Fruit fly (Drosophila melanogaster) whole organism, wandering third instar larva: ENCODE data around the gene CG14563.

ENCODE experiments used
- Abd-B ChIP-seq: fragments of >200 bp; optimal IDR thresholded peaks from 2 replicates; lab custom pipeline; 2017; ENCODE audit warnings: missing biosample characterization, missing genetic modification characterization
- CG32264 ChIP-seq: fragments of 200-800 bp; sonication (Bioruptor generic); optimal IDR thresholded peaks from 2 replicates; lab custom pipeline; 2016; ENCODE audit warnings: missing biosample characterization, missing genetic modification characterization
- CG9705 ChIP-seq: fragments of 200-800 bp; sonication (Bioruptor generic); optimal IDR thresholded peaks from 2 replicates; lab custom pipeline; 2018; ENCODE audit warnings: missing biosample characterization, mild to moderate bottlenecking, missing genetic modification characterization
- CrebA ChIP-seq: fragments of 200-800 bp; sonication (Bioruptor generic); optimal IDR thresholded peaks from 2 replicates; lab custom pipeline; 2016; ENCODE audit warnings: missing biosample characterization, mild to moderate bottlenecking, missing genetic modification characterization, borderline replicate concordance
- Dfd ChIP-seq: fragments of >200 bp; optimal IDR thresholded peaks from 2 replicates; lab custom pipeline; 2017; ENCODE audit warnings: missing biosample characterization, missing genetic modification characterization
- Dif ChIP-seq: fragments of 200-275, 200-300 bp; sonication (Bioruptor generic); optimal IDR thresholded peaks from 2 replicates; lab custom pipeline; 2018; ENCODE audit warnings: missing biosample characterization, missing genetic modification characterization; ENCODE audit not compliant: partially characterized antibody
- GATAd ChIP-seq: sonication (Bioruptor generic); optimal IDR thresholded peaks from 2 replicates; lab custom pipeline; 2016; ENCODE audit warnings: missing biosample characterization, missing genetic modification characterization
- HLH106 ChIP-seq: fragments of 200-800 bp; optimal IDR thresholded peaks from 3 replicates; lab custom pipeline; 2019; ENCODE audit warnings: missing biosample characterization, mild to moderate bottlenecking, missing genetic modification characterization, moderate library complexity
- Hnf4 ChIP-seq: fragments of 200-800 bp; sonication (Bioruptor generic); optimal IDR thresholded peaks from 2 replicates; lab custom pipeline; 2016; ENCODE audit warnings: missing biosample characterization, mild to moderate bottlenecking, missing genetic modification characterization
- Hr78 ChIP-seq: fragments of >200 bp; optimal IDR thresholded peaks from 2 replicates; lab custom pipeline; 2017; ENCODE audit warnings: missing biosample characterization, missing genetic modification characterization
- Hr83 ChIP-seq: fragments of 200-300 bp; sonication (Bioruptor generic); optimal IDR thresholded peaks from 2 replicates; lab custom pipeline; 2016; ENCODE audit warnings: missing biosample characterization, mild to moderate bottlenecking, missing genetic modification characterization, moderate library complexity; ENCODE audit not compliant: poor library complexity, severe bottlenecking
- Jra ChIP-seq: sonication (Bioruptor generic); optimal IDR thresholded peaks from 2 replicates; lab custom pipeline; 2016; ENCODE audit warnings: missing biosample characterization, missing genetic modification characterization
- Mio ChIP-seq: sonication (Bioruptor generic); optimal IDR thresholded peaks from 2 replicates; lab custom pipeline; 2016; ENCODE audit warnings: missing biosample characterization, missing genetic modification characterization
- Myc ChIP-seq: fragments of >200 bp; optimal IDR thresholded peaks from 2 replicates; lab custom pipeline; 2017
- N ChIP-seq: fragments of >200 bp; optimal IDR thresholded peaks from 2 replicates; lab custom pipeline; 2018; ENCODE audit warnings: missing biosample characterization, missing external identifiers, missing genetic modification characterization
- OdsH ChIP-seq: fragments of 200-800 bp; sonication (Bioruptor generic); optimal IDR thresholded peaks from 2 replicates; lab custom pipeline; 2016; ENCODE audit warnings: missing biosample characterization, mild to moderate bottlenecking, missing genetic modification characterization
- Rel ChIP-seq, 2 experiments: fragments of 200-800 bp; sonication (Bioruptor generic) in 1 of 2; optimal IDR thresholded peaks; 2 replicates in 1 of 2; 3 replicates in 1 of 2; lab custom pipeline; 2016 to 2019; ENCODE audit warnings: mild to moderate bottlenecking in 2 of 2, missing biosample characterization in 2 of 2, missing genetic modification characterization in 2 of 2, moderate library complexity in 1 of 2
- Sp1 ChIP-seq: fragments of 200-800 bp; sonication (Bioruptor generic); optimal IDR thresholded peaks from 3 replicates; lab custom pipeline; 2019; ENCODE audit warnings: missing biosample characterization, mild to moderate bottlenecking, missing genetic modification characterization, moderate library complexity
- Vsx2 ChIP-seq: fragments of 200-300, 225-300 bp; sonication (Bioruptor generic); optimal IDR thresholded peaks from 2 replicates; lab custom pipeline; 2018; ENCODE audit warnings: missing biosample characterization, missing genetic modification characterization; ENCODE audit not compliant: partially characterized antibody
- br ChIP-seq: fragments of 200-800 bp; sonication (Bioruptor generic); optimal IDR thresholded peaks from 2 replicates; lab custom pipeline; 2016; ENCODE audit warnings: missing biosample characterization, missing genetic modification characterization
- brk ChIP-seq: fragments of 200-800 bp; sonication (Bioruptor generic); optimal IDR thresholded peaks from 2 replicates; lab custom pipeline; 2016; ENCODE audit warnings: missing biosample characterization, mild to moderate bottlenecking, missing genetic modification characterization
- dl ChIP-seq, 2 experiments: fragments of 175-275, 200-275 bp in 1 of 2; fragments of 200-275 bp in 1 of 2; sonication (Bioruptor generic); optimal IDR thresholded peaks; lab custom pipeline; 2018; ENCODE audit warnings: mild to moderate bottlenecking in 2 of 2, missing biosample characterization in 2 of 2, missing genetic modification characterization in 2 of 2, moderate library complexity in 2 of 2; ENCODE audit not compliant: partially characterized antibody in 2 of 2, insufficient read depth in 1 of 2
- dmrt93B ChIP-seq: fragments of 200-800 bp; sonication (Bioruptor generic); optimal IDR thresholded peaks from 2 replicates; lab custom pipeline; 2018; ENCODE audit warnings: missing biosample characterization, mild to moderate bottlenecking, missing genetic modification characterization
- dsf ChIP-seq: sonication (Bioruptor generic); optimal IDR thresholded peaks from 2 replicates; lab custom pipeline; 2016; ENCODE audit warnings: missing biosample characterization, missing genetic modification characterization, borderline replicate concordance
- ey ChIP-seq: fragments of 200-800 bp; sonication (Bioruptor generic); optimal IDR thresholded peaks from 2 replicates; lab custom pipeline; 2016; ENCODE audit warnings: missing biosample characterization, missing genetic modification characterization
- foxo ChIP-seq, 2 experiments: fragments of 200-800 bp; sonication (Bioruptor generic); optimal IDR thresholded peaks; 2 replicates in 1 of 2; 3 replicates in 1 of 2; lab custom pipeline; 2016 to 2017; ENCODE audit warnings: missing biosample characterization in 2 of 2, missing genetic modification characterization in 2 of 2
- fru ChIP-seq: fragments of 200-800 bp; sonication (Bioruptor generic); optimal IDR thresholded peaks from 3 replicates; lab custom pipeline; 2016; ENCODE audit warnings: missing biosample characterization, mild to moderate bottlenecking, missing genetic modification characterization
- h ChIP-seq: fragments of 200-800 bp; sonication (Bioruptor generic); optimal IDR thresholded peaks from 3 replicates; lab custom pipeline; 2016; ENCODE audit warnings: missing biosample characterization, mild to moderate bottlenecking, missing genetic modification characterization
- jim ChIP-seq: fragments of 175-275, 200-325 bp; sonication (Bioruptor generic); optimal IDR thresholded peaks from 2 replicates; lab custom pipeline; 2016; ENCODE audit warnings: missing biosample characterization, mild to moderate bottlenecking, missing genetic modification characterization
- lola ChIP-seq: fragments of >200 bp; optimal IDR thresholded peaks from 2 replicates; lab custom pipeline; 2017; ENCODE audit warnings: missing biosample characterization, missing genetic modification characterization
- pan ChIP-seq: fragments of >200 bp; optimal IDR thresholded peaks from 2 replicates; lab custom pipeline; 2017
- psq ChIP-seq: fragments of 200-800 bp; sonication (Bioruptor generic); optimal IDR thresholded peaks from 3 replicates; lab custom pipeline; 2017; ENCODE audit warnings: missing biosample characterization, mild to moderate bottlenecking, missing genetic modification characterization, moderate library complexity
- rgr ChIP-seq: fragments of 200-800 bp; sonication (Bioruptor generic); optimal IDR thresholded peaks from 3 replicates; lab custom pipeline; 2016; ENCODE audit warnings: missing biosample characterization, mild to moderate bottlenecking, missing genetic modification characterization
- sage ChIP-seq: fragments of 200-800 bp; sonication (Bioruptor generic); optimal IDR thresholded peaks from 2 replicates; lab custom pipeline; 2016; ENCODE audit warnings: missing biosample characterization, mild to moderate bottlenecking, missing genetic modification characterization
- sv ChIP-seq: fragments of 200-800 bp; sonication (Bioruptor generic); optimal IDR thresholded peaks from 3 replicates; lab custom pipeline; 2016; ENCODE audit warnings: missing biosample characterization, missing genetic modification characterization
- tai ChIP-seq: sonication (Bioruptor generic); optimal IDR thresholded peaks from 2 replicates; lab custom pipeline; 2016; ENCODE audit warnings: missing biosample characterization, missing genetic modification characterization
- usp ChIP-seq: fragments of >200 bp; optimal IDR thresholded peaks from 2 replicates; lab custom pipeline; 2017; ENCODE audit warnings: missing biosample characterization, missing genetic modification characterization
- woc ChIP-seq: sonication (Bioruptor generic); optimal IDR thresholded peaks from 2 replicates; lab custom pipeline; 2016; ENCODE audit warnings: missing biosample characterization, mild to moderate bottlenecking, missing genetic modification characterization

The CG14563 gene

DNA sequence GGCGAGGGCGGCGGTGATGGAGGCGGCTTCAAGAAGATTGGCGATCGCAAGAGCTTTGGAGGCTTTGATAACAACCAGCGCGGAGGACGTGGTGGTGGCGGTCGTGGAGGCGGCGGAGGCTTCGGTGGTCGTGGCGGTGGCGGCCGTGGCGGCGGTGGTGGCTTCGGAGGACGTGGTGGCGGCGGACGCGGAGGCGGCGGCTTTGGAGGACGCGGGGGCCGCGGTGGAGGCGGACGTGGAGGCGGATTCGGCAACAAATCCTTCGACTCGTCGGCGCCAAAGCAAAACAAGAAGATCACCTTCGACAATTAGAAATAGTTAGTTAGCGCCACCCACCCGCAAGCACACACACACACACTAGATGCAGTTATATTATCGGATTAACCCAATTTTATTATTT is 6.6 kb downstream of the CG14563 start:
- TF ChIP-seq rgr (GFP tag; lab: Kevin White, UChicago), result no peak
- TF ChIP-seq Dfd, result peak; percentile 43

DNA sequence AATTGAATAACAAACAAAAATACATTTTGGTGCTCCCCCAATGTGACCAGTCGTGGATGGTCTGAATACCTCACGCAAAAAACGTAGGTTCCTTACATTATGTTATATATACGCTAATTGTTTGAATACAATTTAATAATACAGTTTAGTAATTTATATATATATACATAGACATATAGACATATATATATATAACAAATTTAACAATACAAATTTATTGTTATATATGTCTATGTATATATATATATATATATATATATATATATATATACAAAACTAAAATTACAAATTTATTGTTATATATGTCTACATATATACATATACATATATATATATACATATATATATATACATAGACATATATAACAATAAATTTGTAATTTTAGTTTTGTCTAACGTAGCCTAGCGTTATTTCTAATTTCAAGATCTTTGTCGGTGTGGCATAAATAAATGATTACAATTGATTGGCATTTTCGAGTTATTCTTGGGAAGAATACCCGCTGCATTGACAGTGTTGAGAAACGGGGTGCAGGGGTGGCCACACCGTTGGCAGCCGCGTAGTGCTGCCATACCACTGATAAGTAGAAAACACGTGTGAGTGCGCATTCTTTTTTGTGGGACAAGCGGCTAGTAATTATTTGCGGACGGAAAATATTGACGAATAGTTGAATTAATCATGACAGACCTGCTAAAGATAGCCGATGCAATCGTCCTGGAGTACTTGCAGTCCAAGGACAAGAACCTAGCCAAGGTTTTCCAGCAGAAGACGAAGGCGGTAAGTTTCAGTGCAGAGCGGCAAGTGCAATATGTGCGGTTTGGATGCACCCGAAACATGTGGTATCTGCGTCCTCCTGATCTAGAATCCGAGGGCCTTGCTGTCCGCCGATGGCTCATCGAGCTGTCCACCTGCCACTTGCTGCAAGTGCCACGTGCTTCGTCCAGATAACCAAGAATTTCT is 9.7 kb downstream of the CG14563 start, which contains the start of the genes CG7148 and Nopp140:
CG7148 (minus strand) TSS at position 51 of the 958 bp plus-strand sequence.
Nopp140 (plus strand) TSS at position 572 of the 958 bp plus-strand sequence.
- TF ChIP-seq Sp1 (GFP tag; lab: Kevin White, UChicago) (peak; percentile 52), psq (GFP tag; lab: Kevin White, UChicago) (peak; percentile 64), dsf (no peak), pan (lab: Kevin White, UChicago) (no peak), jim (GFP tag; lab: Kevin White, UChicago) (peak; percentile 38), Hr83 (GFP tag; lab: Kevin White, UChicago) (peak; percentile 90), CG9705 (GFP tag; lab: Kevin White, UChicago) (peak; percentile 40), foxo (GFP tag; optimal IDR thresholded peaks at IDR 0.05; lab: Kevin White, UChicago) (peak in 1 of 2 experiments; percentile 80), Jra (GFP tag; lab: Kevin White, UChicago) (no peak), Vsx2 (GFP tag; lab: Kevin White, UChicago) (no peak), sage (GFP tag; lab: Kevin White, UChicago) (no peak), CG32264 (no peak), woc (GFP tag; lab: Kevin White, UChicago) (no peak), rgr (GFP tag; lab: Kevin White, UChicago) (peak; percentile 82), brk (no peak), dl (GFP tag; optimal IDR thresholded peaks at IDR 0.05; lab: Kevin White, UChicago; ENCODE audit: insufficient read depth in 1 of 2, partially characterized antibody in 2 of 2) (no peak), Rel (GFP tag; optimal IDR thresholded peaks at IDR 0.05; lab: Kevin White, UChicago) (no peak), Rel (tag; optimal IDR thresholded peaks at IDR 0.05; lab: Kevin White, UChicago) (peak; percentile 64), N (GFP tag; lab: Kevin White, UChicago) (peak; percentile 26), Abd-B (GFP tag; lab: Kevin White, UChicago) (no peak), br (GFP tag; lab: Kevin White, UChicago) (peak; percentile 53), Dfd (no peak), HLH106 (peak; percentile 70), GATAd (GFP tag; lab: Kevin White, UChicago) (no peak), h (peak; percentile 67), Hnf4 (GFP tag; lab: Kevin White, UChicago) (no peak), ey (GFP tag; lab: Kevin White, UChicago) (peak; percentile 62), OdsH (GFP tag; lab: Kevin White, UChicago) (peak; percentile 63), dmrt93B (GFP tag; lab: Kevin White, UChicago) (no peak), Mio (no peak), Dif (GFP tag; lab: Kevin White, UChicago) (no peak), fru (no peak), CrebA (GFP tag; lab: Kevin White, UChicago) (no peak), sv (GFP tag; lab: Kevin White, UChicago) (peak; percentile 57), usp (GFP tag; lab: Kevin White, UChicago) (no peak), tai (GFP tag; lab: Kevin White, UChicago) (no peak), lola (GFP tag; lab: Kevin White, UChicago) (no peak), Hr78 (GFP tag; lab: Kevin White, UChicago) (no peak), Myc (peak; percentile 69)
